Worm (Caenorhabditis elegans) whole organism, L4/young adult: ENCODE measurements around the gene F41G4.13.

Experiments used
- W03F9.2 ChIP-seq: fragments of 150-350 bp; optimal IDR thresholded peaks from 2 replicates; lab custom pipeline; 2014; ENCODE audit warnings: missing biosample characterization, missing genetic modification characterization
- dao-5 ChIP-seq: sonication (generic microtip); optimal IDR thresholded peaks from 2 replicates; lab custom pipeline; 2016; ENCODE audit warnings: missing genotype, missing genetic modification characterization, moderate library complexity, missing compliant biosample characterization
- him-1 ChIP-seq: sonication (generic microtip); optimal IDR thresholded peaks from 2 replicates; lab custom pipeline; 2016; ENCODE audit warnings: missing genotype, missing genetic modification reagents, missing genetic modification characterization, missing compliant biosample characterization

DNA sequence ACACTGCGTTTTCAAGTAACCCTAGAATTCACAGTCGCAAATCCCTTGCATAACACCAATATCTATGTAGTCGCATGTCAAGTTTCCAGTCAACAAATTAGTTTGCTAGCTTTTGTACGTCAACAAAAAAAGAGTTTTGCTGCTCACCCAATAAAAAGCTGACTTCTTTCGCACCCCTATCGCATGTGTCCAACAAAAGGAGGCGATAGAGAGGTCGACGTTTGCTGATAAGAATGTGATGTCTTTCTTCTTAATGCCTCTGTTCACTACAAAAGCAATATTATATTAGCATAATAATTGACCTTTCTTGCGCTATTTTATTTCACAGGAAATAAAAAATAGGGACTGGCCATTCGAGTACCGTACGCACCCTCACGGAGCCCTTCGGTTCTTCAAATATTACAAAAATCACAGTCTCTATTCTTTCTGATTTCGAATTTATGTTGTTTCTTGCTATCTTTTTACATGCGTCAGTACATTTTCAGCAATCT, 25.4 kb upstream of the F41G4.13 start, which contains the start of gene T20F7.3:
- TF ChIP-seq dao-5 (tag; lab: Kevin White, UChicago) (no peak), him-1 (tag; lab: Kevin White, UChicago) (no peak), W03F9.2 (tag; lab: Kevin White, UChicago) (no peak)
